Worm (Caenorhabditis elegans) whole organism, midembryonic: Measurements from ENCODE around the gene gphr-2.

Source experiments
- flt-1 ChIP-seq: fragments of 200-800 bp; sonication (Bioruptor generic); IDR thresholded peaks from 2 replicates; pipeline ENCODE4 v1.3.6; 2022; ENCODE audit warnings: missing genetic modification characterization, missing compliant biosample characterization
- klf-2 ChIP-seq: fragments of 200-800 bp; sonication (Bioruptor generic); conservative IDR thresholded peaks from 2 replicates; pipeline ENCODE4 v1.3.6; 2022; ENCODE audit warnings: missing genetic modification reagents, missing genetic modification characterization, missing compliant biosample characterization
- tab-1 ChIP-seq: fragments of 200-800 bp; sonication (Bioruptor generic); IDR thresholded peaks from 2 replicates; pipeline ENCODE4 v1.3.6; 2022; ENCODE audit warnings: missing genetic modification characterization, missing compliant biosample characterization
- ztf-23 ChIP-seq: fragments of 200-800 bp; sonication (Bioruptor generic); IDR thresholded peaks from 2 replicates; pipeline ENCODE4 v1.3.6; 2022; ENCODE audit warnings: missing genetic modification reagents, missing genetic modification characterization, missing compliant biosample characterization
- ztf-29 ChIP-seq: fragments of 200-800 bp; sonication (Bioruptor generic); IDR thresholded peaks from 2 replicates; pipeline ENCODE4 v1.3.6; 2022; ENCODE audit warnings: missing genetic modification reagents, missing genetic modification characterization, missing compliant biosample characterization

- TF ChIP-seq ztf-29 (no peak), tab-1 (GFP tag; lab: Robert Waterston, UW) (no peak), flt-1 (GFP tag; lab: Robert Waterston, UW) (no peak), ztf-23 (GFP tag; lab: Robert Waterston, UW) (no peak), klf-2 (GFP tag; lab: Robert Waterston, UW) (no peak)
Observed at ce11 chrX:14309656-14310055, 2.1 kb upstream of the gphr-2 start.
